Fruit fly (Drosophila melanogaster) whole organism, prepupa: ENCODE measurements around the gene tey.

Source experiments
- Blimp-1 ChIP-seq: fragments of 200-800 bp; sonication (Bioruptor generic); optimal IDR thresholded peaks from 3 replicates; lab custom pipeline; 2017; ENCODE audit warnings: missing biosample characterization, missing genetic modification characterization, mild to moderate bottlenecking, moderate library complexity, missing genetic modification reagents
- CG11294 ChIP-seq: fragments of 200-800 bp; sonication (Bioruptor generic); IDR thresholded peaks from 2 replicates; pipeline ENCODE4 v1.3.6; 2022; ENCODE audit warnings: missing biosample characterization, missing genetic modification characterization
- CG11762 ChIP-seq: fragments of 200-800 bp; sonication (Bioruptor generic); optimal IDR thresholded peaks from 3 replicates; lab custom pipeline; 2016; ENCODE audit warnings: missing biosample characterization, missing genetic modification characterization; ENCODE audit not compliant: insufficient read depth
- CG11902 ChIP-seq: fragments of 200-800 bp; sonication (Bioruptor generic); optimal IDR thresholded peaks from 3 replicates; lab custom pipeline; 2016; ENCODE audit warnings: missing biosample characterization, missing genetic modification characterization
- CG15336 ChIP-seq: fragments of 200-800 bp; sonication (Bioruptor generic); IDR thresholded peaks from 2 replicates; pipeline ENCODE4 v1.3.6; 2022; ENCODE audit warnings: missing biosample characterization, missing genetic modification characterization
- CG16779 ChIP-seq: fragments of 200-800 bp; sonication (Bioruptor generic); optimal IDR thresholded peaks from 3 replicates; lab custom pipeline; 2017; ENCODE audit warnings: missing biosample characterization, mild to moderate bottlenecking, missing genetic modification characterization
- CG3032 ChIP-seq: fragments of 200-800 bp; optimal IDR thresholded peaks from 2 replicates; lab custom pipeline; 2019; ENCODE audit warnings: missing biosample characterization, mild to moderate bottlenecking, missing genetic modification characterization, moderate library complexity
- CG32006 ChIP-seq: fragments of 200-800 bp; sonication (Bioruptor generic); optimal IDR thresholded peaks from 3 replicates; lab custom pipeline; 2017; ENCODE audit warnings: missing biosample characterization, mild to moderate bottlenecking, missing genetic modification characterization
- CG3919 ChIP-seq: fragments of 200-800 bp; sonication (Bioruptor generic); optimal IDR thresholded peaks from 3 replicates; lab custom pipeline; 2016; ENCODE audit warnings: missing biosample characterization, missing genetic modification characterization
- CG4318 ChIP-seq: fragments of 200-800 bp; sonication (Bioruptor generic); optimal IDR thresholded peaks from 3 replicates; lab custom pipeline; 2017; ENCODE audit warnings: missing biosample characterization, mild to moderate bottlenecking, missing genetic modification characterization
- CG6163 ChIP-seq: fragments of 200-800 bp; sonication (Bioruptor generic); IDR thresholded peaks from 3 replicates; pipeline ENCODE4 v1.3.6; 2022; ENCODE audit warnings: missing biosample characterization, missing genetic modification characterization
- CG6276 ChIP-seq: fragments of 200-800 bp; sonication (Bioruptor generic); optimal IDR thresholded peaks from 2 replicates; lab custom pipeline; 2017; ENCODE audit warnings: missing biosample characterization, mild to moderate bottlenecking, missing genetic modification characterization
- CG6792 ChIP-seq: fragments of 200-800 bp; sonication (Bioruptor generic); optimal IDR thresholded peaks from 3 replicates; lab custom pipeline; 2016; ENCODE audit warnings: missing biosample characterization, missing genetic modification characterization
- CG6808 ChIP-seq: fragments of 200-800 bp; sonication (Bioruptor generic); optimal IDR thresholded peaks from 3 replicates; lab custom pipeline; 2017; ENCODE audit warnings: missing biosample characterization, missing genetic modification characterization, mild to moderate bottlenecking, moderate library complexity, missing genetic modification reagents
- CG6854 ChIP-seq: fragments of 200-800 bp; sonication (Bioruptor generic); optimal IDR thresholded peaks from 2 replicates; lab custom pipeline; 2017; ENCODE audit warnings: missing biosample characterization, mild to moderate bottlenecking, missing genetic modification characterization
- CG7368 ChIP-seq: fragments of 200-800 bp; sonication (Bioruptor generic); optimal IDR thresholded peaks from 3 replicates; lab custom pipeline; 2016; ENCODE audit warnings: missing biosample characterization, missing genetic modification characterization
- CG8119 ChIP-seq: fragments of 200-800 bp; sonication (Bioruptor generic); IDR thresholded peaks from 3 replicates; pipeline ENCODE4 v1.3.6; 2022; ENCODE audit warnings: missing biosample characterization, missing genetic modification characterization
- CG8319 ChIP-seq: fragments of 200-800 bp; sonication (Bioruptor generic); optimal IDR thresholded peaks from 3 replicates; lab custom pipeline; 2016; ENCODE audit warnings: missing biosample characterization, missing genetic modification characterization
- CG8632 ChIP-seq: fragments of 200-800 bp; sonication (Bioruptor generic); optimal IDR thresholded peaks from 3 replicates; lab custom pipeline; 2016; ENCODE audit warnings: missing biosample characterization, missing genetic modification characterization
- CG9139 ChIP-seq: fragments of 200-800 bp; sonication (Bioruptor generic); optimal IDR thresholded peaks from 3 replicates; lab custom pipeline; 2017; ENCODE audit warnings: missing biosample characterization, mild to moderate bottlenecking, missing genetic modification characterization
- Eip75B ChIP-seq: fragments of 200-800 bp; sonication (Bioruptor generic); optimal IDR thresholded peaks from 3 replicates; lab custom pipeline; 2016; ENCODE audit warnings: missing biosample characterization, missing genetic modification characterization
- Eip78C ChIP-seq: fragments of 200-800 bp; sonication (Bioruptor generic); peaks from one replicate; lab custom pipeline; 2016; ENCODE audit warnings: missing biosample characterization, missing genetic modification characterization
- Eip93F ChIP-seq: fragments of 200-800 bp; sonication (Bioruptor generic); optimal IDR thresholded peaks from 2 replicates; lab custom pipeline; 2016; ENCODE audit warnings: missing biosample characterization, mild to moderate bottlenecking, missing genetic modification characterization
- Ets96B ChIP-seq: fragments of 200-800 bp; optimal IDR thresholded peaks from 2 replicates; lab custom pipeline; 2019; ENCODE audit warnings: missing biosample characterization, mild to moderate bottlenecking, missing genetic modification characterization, moderate library complexity
- Gug ChIP-seq: fragments of 200-800 bp; sonication (Bioruptor generic); IDR thresholded peaks from 2 replicates; pipeline ENCODE4 v1.3.6; 2022; ENCODE audit warnings: missing biosample characterization, missing genetic modification characterization
- Hr38 ChIP-seq: sonication (Bioruptor generic); optimal IDR thresholded peaks from 2 replicates; lab custom pipeline; 2016; ENCODE audit warnings: missing biosample characterization, missing genetic modification characterization
- Hr39 ChIP-seq: fragments of 200-800 bp; sonication (Bioruptor generic); optimal IDR thresholded peaks from 2 replicates; lab custom pipeline; 2016; ENCODE audit warnings: missing biosample characterization, missing genetic modification characterization
- Hr4 ChIP-seq: fragments of 200-800 bp; sonication (Bioruptor generic); optimal IDR thresholded peaks from 3 replicates; lab custom pipeline; 2016; ENCODE audit warnings: missing biosample characterization, missing genetic modification characterization
- Lpt ChIP-seq: fragments of 200-800 bp; sonication (Bioruptor generic); optimal IDR thresholded peaks from 3 replicates; lab custom pipeline; 2016; ENCODE audit warnings: missing biosample characterization, missing genetic modification characterization
- Met ChIP-seq: fragments of 200-800 bp; sonication (Bioruptor generic); optimal IDR thresholded peaks from 3 replicates; lab custom pipeline; 2016; ENCODE audit warnings: missing biosample characterization, missing genetic modification characterization
- OdsH ChIP-seq: fragments of 200-800 bp; sonication (Bioruptor generic); optimal IDR thresholded peaks from 3 replicates; lab custom pipeline; 2016; ENCODE audit warnings: missing biosample characterization, missing genetic modification characterization
- Sox15 ChIP-seq: fragments of 200-800 bp; sonication (Bioruptor generic); optimal IDR thresholded peaks from 3 replicates; lab custom pipeline; 2016; ENCODE audit warnings: missing biosample characterization, missing genetic modification characterization
- achi ChIP-seq: fragments of 200-800 bp; sonication (Bioruptor generic); optimal IDR thresholded peaks from 3 replicates; lab custom pipeline; 2016; ENCODE audit warnings: missing biosample characterization, missing genetic modification characterization
- acj6 ChIP-seq: fragments of 200-800 bp; sonication (Bioruptor generic); optimal IDR thresholded peaks from 3 replicates; lab custom pipeline; 2016; ENCODE audit warnings: missing biosample characterization, missing genetic modification characterization
- cyc ChIP-seq: fragments of 200-800 bp; sonication (Bioruptor generic); optimal IDR thresholded peaks from 3 replicates; lab custom pipeline; 2016; ENCODE audit warnings: missing biosample characterization, missing genetic modification characterization
- dsx ChIP-seq: fragments of 200-800 bp; optimal IDR thresholded peaks from 3 replicates; lab custom pipeline; 2019; ENCODE audit warnings: missing biosample characterization, mild to moderate bottlenecking, missing genetic modification characterization, moderate library complexity; ENCODE audit not compliant: poor library complexity, severe bottlenecking
- esn ChIP-seq: fragments of 200-800 bp; sonication (Bioruptor generic); optimal IDR thresholded peaks from 2 replicates; lab custom pipeline; 2016; ENCODE audit warnings: missing biosample characterization, mild to moderate bottlenecking, missing genetic modification characterization, moderate library complexity
- fd59A ChIP-seq: fragments of 200-800 bp; sonication (Bioruptor generic); optimal IDR thresholded peaks from 2 replicates; lab custom pipeline; 2017; ENCODE audit warnings: missing biosample characterization, mild to moderate bottlenecking, missing genetic modification characterization, missing genetic modification reagents
- fd85E ChIP-seq: fragments of 200-800 bp; sonication (Bioruptor generic); optimal IDR thresholded peaks from 3 replicates; lab custom pipeline; 2016; ENCODE audit warnings: missing biosample characterization, missing genetic modification characterization
- lz ChIP-seq: fragments of 200-800 bp; sonication (Bioruptor generic); optimal IDR thresholded peaks from 3 replicates; lab custom pipeline; 2016; ENCODE audit warnings: missing biosample characterization, missing genetic modification characterization
- net ChIP-seq: fragments of 200-800 bp; sonication (Bioruptor generic); optimal IDR thresholded peaks from 3 replicates; lab custom pipeline; 2016; ENCODE audit warnings: missing biosample characterization, missing genetic modification characterization
- spab ChIP-seq: fragments of 200-800 bp; sonication (Bioruptor generic); optimal IDR thresholded peaks from 2 replicates; lab custom pipeline; 2017; ENCODE audit warnings: missing biosample characterization, mild to moderate bottlenecking, missing genetic modification characterization, missing genetic modification reagents
- ss ChIP-seq, 2 experiments: fragments of 200-800 bp; sonication (Bioruptor generic); optimal IDR thresholded peaks; 2 replicates in 1 of 2; 3 replicates in 1 of 2; lab custom pipeline; 2017 to 2018; ENCODE audit warnings: mild to moderate bottlenecking in 2 of 2, missing biosample characterization in 2 of 2, missing genetic modification characterization in 2 of 2, moderate library complexity in 1 of 2
- svp ChIP-seq: fragments of 200-800 bp; sonication (Bioruptor generic); peaks from one replicate; lab custom pipeline; 2016; ENCODE audit warnings: missing biosample characterization, missing genetic modification characterization
- topi ChIP-seq: fragments of 200-800 bp; sonication (Bioruptor generic); optimal IDR thresholded peaks from 3 replicates; lab custom pipeline; 2016; ENCODE audit warnings: missing biosample characterization, missing genetic modification characterization
- vri ChIP-seq: fragments of 200-800 bp; sonication (Bioruptor generic); optimal IDR thresholded peaks from 3 replicates; lab custom pipeline; 2016; ENCODE audit warnings: missing biosample characterization, mild to moderate bottlenecking, missing genetic modification characterization

Gene tey

dm6 chr3L:19618072-19618958, 45.6 kb downstream of the tey start, which contains the start of gene asf1 (continued):
- no peak for TF ChIP-seq ss (GFP tag; optimal IDR thresholded peaks at IDR 0.05; lab: Kevin White, UChicago)
- TF ChIP-seq cyc, result peak; percentile 23
- TF ChIP-seq lz, result no peak
- TF ChIP-seq Hr38 (GFP tag; lab: Kevin White, UChicago), result no peak
- TF ChIP-seq CG6854 (GFP tag; lab: Kevin White, UChicago), result no peak
- no peak for TF ChIP-seq fd59A (GFP tag; lab: Kevin White, UChicago)
- no peak for TF ChIP-seq Eip75B (GFP tag; lab: Kevin White, UChicago)
- no peak for TF ChIP-seq CG6808 (GFP tag; lab: Kevin White, UChicago)
- TF ChIP-seq Hr4 (GFP tag; lab: Kevin White, UChicago), result no peak

dm6 chr3L:19612172-19612571, 51.7 kb downstream of the tey start, which contains the start of the genes Lon and PIG-F:
Lon (minus strand) TSS chr3L:19612199.
PIG-F (plus strand) TSS chr3L:19612455.
- TF ChIP-seq topi (GFP tag; lab: Kevin White, UChicago), result peak; percentile 99
- TF ChIP-seq CG11762 (GFP tag; lab: Kevin White, UChicago), result peak; percentile 99
- TF ChIP-seq CG6854 (GFP tag; lab: Kevin White, UChicago), result peak; percentile 98
- TF ChIP-seq Eip75B (GFP tag; lab: Kevin White, UChicago), result peak; percentile 99
- peak; percentile 98 for TF ChIP-seq CG7368 (GFP tag; lab: Kevin White, UChicago)
- peak; percentile 99 for TF ChIP-seq Sox15 (GFP tag; lab: Kevin White, UChicago)
- TF ChIP-seq fd59A (GFP tag; lab: Kevin White, UChicago), result peak; percentile 99
- peak; percentile 99 for TF ChIP-seq cyc
- peak; percentile 99 for TF ChIP-seq achi (GFP tag; lab: Kevin White, UChicago)
- peak; percentile 98 for TF ChIP-seq CG15336 (GFP tag; lab: Robert Waterston, UW)
- peak; percentile 98 for TF ChIP-seq vri
- TF ChIP-seq Eip78C (GFP tag; lab: Kevin White, UChicago), result peak; percentile 100
- peak; percentile 96 for TF ChIP-seq fd85E (GFP tag; lab: Kevin White, UChicago)
- TF ChIP-seq net (GFP tag; lab: Kevin White, UChicago), result peak; percentile 99
- peak; percentile 95 for TF ChIP-seq Blimp-1 (GFP tag; lab: Kevin White, UChicago)
- peak; percentile 89 for TF ChIP-seq Hr38 (GFP tag; lab: Kevin White, UChicago)
- peak; percentile 98 to 99 for TF ChIP-seq ss (GFP tag; optimal IDR thresholded peaks at IDR 0.05; lab: Kevin White, UChicago)
- TF ChIP-seq CG4318 (GFP tag; lab: Kevin White, UChicago), result peak; percentile 99
- TF ChIP-seq CG16779 (tag; lab: Kevin White, UChicago), result peak; percentile 97
- TF ChIP-seq CG6276, result peak; percentile 97
- TF ChIP-seq Hr39, result peak; percentile 99
- peak; percentile 98 for TF ChIP-seq CG8119 (GFP tag; lab: Robert Waterston, UW)
- TF ChIP-seq Hr4 (GFP tag; lab: Kevin White, UChicago), result peak; percentile 99
- peak; percentile 98 for TF ChIP-seq Lpt (GFP tag; lab: Kevin White, UChicago)
- peak; percentile 99 for TF ChIP-seq lz
- TF ChIP-seq OdsH (GFP tag; lab: Kevin White, UChicago), result peak; percentile 99
- peak; percentile 99 for TF ChIP-seq CG32006 (GFP tag; lab: Kevin White, UChicago)
- peak; percentile 100 for TF ChIP-seq svp (GFP tag; lab: Kevin White, UChicago)
- TF ChIP-seq CG11294 (GFP tag; lab: Robert Waterston, UW), result peak; percentile 97
- peak; percentile 97 for TF ChIP-seq CG9139 (GFP tag; lab: Kevin White, UChicago)
- TF ChIP-seq dsx (GFP tag; lab: Kevin White, UChicago), result peak; percentile 96
- peak; percentile 99 for TF ChIP-seq Met
- peak; percentile 99 for TF ChIP-seq CG3919
- TF ChIP-seq spab (GFP tag; lab: Kevin White, UChicago), result peak; percentile 98
- peak; percentile 99 for TF ChIP-seq CG3032 (tag; lab: Kevin White, UChicago)
- TF ChIP-seq CG8319 (GFP tag; lab: Kevin White, UChicago), result peak; percentile 98
- peak; percentile 99 for TF ChIP-seq esn (GFP tag; lab: Kevin White, UChicago)
- peak; percentile 98 for TF ChIP-seq CG6163
- TF ChIP-seq CG6792 (GFP tag; lab: Kevin White, UChicago), result peak; percentile 99
- TF ChIP-seq CG8632 (GFP tag; lab: Kevin White, UChicago), result peak; percentile 99
- peak; percentile 94 for TF ChIP-seq Eip93F
- peak; percentile 98 for TF ChIP-seq CG11902
- TF ChIP-seq Gug (GFP tag; lab: Robert Waterston, UW), result peak; percentile 97
- TF ChIP-seq Ets96B (tag; lab: Kevin White, UChicago), result peak; percentile 99
- TF ChIP-seq acj6 (GFP tag; lab: Kevin White, UChicago), result peak; percentile 99
